Worm (Caenorhabditis elegans) whole organism, L4 larva: ENCODE results near the gene lgc-28.

Source experiments
- mep-1 ChIP-seq: fragments of 150-350 bp; sonication (generic microtip); optimal IDR thresholded peaks from 3 replicates; lab custom pipeline; 2014; ENCODE audit warnings: missing biosample characterization, missing genetic modification characterization
- skn-1 ChIP-seq: fragments of 150-350 bp; optimal IDR thresholded peaks from 2 replicates; lab custom pipeline; 2014; ENCODE audit warnings: missing biosample characterization, missing genetic modification characterization

DNA sequence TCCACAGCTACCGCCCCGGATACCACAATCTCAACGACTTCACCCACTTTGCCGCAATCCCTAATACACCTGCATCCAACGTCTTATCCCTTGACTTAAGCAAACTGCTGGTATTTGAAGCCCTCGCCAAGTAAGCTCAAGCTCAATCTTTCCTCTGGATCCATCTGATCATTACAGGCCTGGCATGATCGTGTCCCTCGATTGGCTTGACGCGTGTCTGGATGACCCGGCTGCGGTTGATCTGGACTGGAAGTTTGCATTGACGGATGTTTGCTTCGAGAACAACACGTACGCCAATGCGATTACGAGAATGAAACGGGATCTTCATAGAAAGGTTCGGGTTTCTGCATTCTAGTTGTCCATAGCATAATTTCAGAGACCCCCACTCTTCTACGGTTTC, 24.0 kb upstream of the lgc-28 start:
- TF ChIP-seq skn-1 (tag; lab: Kevin White, UChicago) (no peak), mep-1 (tag; lab: Kevin White, UChicago) (no peak)
